Worm (Caenorhabditis elegans) whole organism, L1 larva: ENCODE data around the gene F10C1.1.
"Not testable (repeated sequence)": the region's sequence is repeated elsewhere in the genome, so short reads cannot be mapped to it uniquely, and the experiment has no call there.

Experiments used
- C34B4.2 ChIP-seq: sonication (generic microtip); optimal IDR thresholded peaks from 2 replicates; lab custom pipeline; 2017; ENCODE audit warnings: mild to moderate bottlenecking, missing genetic modification characterization, missing compliant biosample characterization
- Y116A8C.19 ChIP-seq: sonication (generic microtip); optimal IDR thresholded peaks from 2 replicates; lab custom pipeline; 2016; ENCODE audit warnings: missing compliant biosample characterization, missing genetic modification characterization, borderline replicate concordance
- aha-1 ChIP-seq: fragments of 150-350 bp; optimal IDR thresholded peaks from 2 replicates; lab custom pipeline; 2014; ENCODE audit warnings: missing biosample characterization, missing genetic modification characterization
- ceh-8 ChIP-seq: fragments of 200-800 bp; sonication (Bioruptor generic); optimal IDR thresholded peaks from 2 replicates; lab custom pipeline; 2018; ENCODE audit warnings: mild to moderate bottlenecking, missing genetic modification characterization, moderate library complexity, missing compliant biosample characterization
- ceh-90 ChIP-seq: sonication (generic microtip); optimal IDR thresholded peaks from 2 replicates; lab custom pipeline; 2016; ENCODE audit warnings: missing genetic modification characterization, missing compliant biosample characterization
- efl-1 ChIP-seq, 4 experiments: fragments of 150-350 bp; optimal IDR thresholded peaks in 3 of 4; peaks in 1 of 4; 1 replicate in 1 of 4; 2 replicates in 3 of 4; lab custom pipeline; 2014; ENCODE audit warnings: missing biosample characterization in 2 of 4, missing genetic modification characterization in 2 of 4, missing genetic modification reagents in 2 of 4
- efl-3 ChIP-seq: fragments of 200-800 bp; sonication (Bioruptor generic); optimal IDR thresholded peaks from 2 replicates; lab custom pipeline; 2018; ENCODE audit warnings: mild to moderate bottlenecking, missing genetic modification characterization, missing compliant biosample characterization
- elt-2 ChIP-seq: sonication (generic microtip); optimal IDR thresholded peaks from 2 replicates; lab custom pipeline; 2016; ENCODE audit warnings: missing genetic modification characterization, mild to moderate bottlenecking, inconsistent platforms, missing compliant biosample characterization, missing genetic modification reagents
- grh-1 ChIP-seq: fragments of 200-800 bp; sonication (Bioruptor generic); IDR thresholded peaks from 2 replicates; pipeline ENCODE4 v1.3.6; 2022; ENCODE audit warnings: missing genetic modification reagents, missing genetic modification characterization, missing compliant biosample characterization
- hlh-17 ChIP-seq: fragments of 200-800 bp; sonication (Bioruptor generic); optimal IDR thresholded peaks from 2 replicates; lab custom pipeline; 2018; ENCODE audit warnings: missing genetic modification characterization, mild to moderate bottlenecking, missing compliant biosample characterization, moderate library complexity, borderline replicate concordance
- irx-1 ChIP-seq: sonication (generic microtip); optimal IDR thresholded peaks from 2 replicates; lab custom pipeline; 2016; ENCODE audit warnings: missing genetic modification characterization, missing compliant biosample characterization
- lin-13 ChIP-seq: fragments of 150-350 bp; optimal IDR thresholded peaks from 2 replicates; lab custom pipeline; 2014; ENCODE audit warnings: missing biosample characterization, missing genetic modification reagents, missing genetic modification characterization
- lin-14 ChIP-seq: fragments of 200-800 bp; sonication (Bioruptor generic); optimal IDR thresholded peaks from 2 replicates; lab custom pipeline; 2018; ENCODE audit warnings: mild to moderate bottlenecking, missing genetic modification characterization, moderate library complexity, missing compliant biosample characterization
- lin-15B ChIP-seq: fragments of 150-350 bp; sonication (generic microtip); optimal IDR thresholded peaks from 3 replicates; lab custom pipeline; 2014; ENCODE audit warnings: missing biosample characterization, missing genetic modification characterization
- lin-35 ChIP-seq, 2 experiments: fragments of 150-350 bp; optimal IDR thresholded peaks; 2 replicates each; lab custom pipeline; 2014; ENCODE audit warnings: missing biosample characterization in 2 of 2, missing genetic modification characterization in 2 of 2, missing genetic modification reagents in 2 of 2
- lir-3 ChIP-seq: sonication (generic microtip); optimal IDR thresholded peaks from 2 replicates; lab custom pipeline; 2016; ENCODE audit warnings: mild to moderate bottlenecking, missing genetic modification characterization, moderate library complexity, missing compliant biosample characterization; ENCODE audit not compliant: poor library complexity
- nhr-11 ChIP-seq: fragments of 150-350 bp; optimal IDR thresholded peaks from 2 replicates; lab custom pipeline; 2014; ENCODE audit warnings: missing biosample characterization, missing genetic modification characterization
- nhr-12 ChIP-seq: sonication (generic microtip); optimal IDR thresholded peaks from 2 replicates; lab custom pipeline; 2017; ENCODE audit warnings: missing biosample characterization, missing genetic modification characterization
- nhr-237 ChIP-seq: fragments of 150-350 bp; optimal IDR thresholded peaks from 2 replicates; lab custom pipeline; 2014; ENCODE audit warnings: missing biosample characterization, missing genetic modification characterization
- nhr-47 ChIP-seq: sonication (generic microtip); optimal IDR thresholded peaks from 2 replicates; lab custom pipeline; 2016; ENCODE audit warnings: mild to moderate bottlenecking, missing genetic modification characterization, moderate library complexity, missing compliant biosample characterization
- nhr-71 ChIP-seq: sonication (generic microtip); optimal IDR thresholded peaks from 2 replicates; lab custom pipeline; 2016; ENCODE audit warnings: mild to moderate bottlenecking, missing genetic modification characterization, moderate library complexity, missing compliant biosample characterization
- nhr-84 ChIP-seq: sonication (generic microtip); optimal IDR thresholded peaks from 2 replicates; lab custom pipeline; 2017; ENCODE audit warnings: missing biosample characterization, missing genetic modification characterization
- pag-3 ChIP-seq: sonication (generic microtip); optimal IDR thresholded peaks from 2 replicates; lab custom pipeline; 2017; ENCODE audit warnings: missing genetic modification characterization, mild to moderate bottlenecking, missing compliant biosample characterization, antibody characterized with exemption, borderline replicate concordance; ENCODE audit not compliant: insufficient read depth
- pqm-1 ChIP-seq: sonication (generic microtip); optimal IDR thresholded peaks from 3 replicates; lab custom pipeline; 2017; ENCODE audit warnings: missing biosample characterization, missing genetic modification characterization
- snpc-4 ChIP-seq: fragments of 150-350 bp; optimal IDR thresholded peaks from 2 replicates; lab custom pipeline; 2014; ENCODE audit warnings: missing biosample characterization, missing genetic modification characterization
- sox-4 ChIP-seq: sonication (generic microtip); optimal IDR thresholded peaks from 2 replicates; lab custom pipeline; 2016; ENCODE audit warnings: missing genetic modification characterization, missing compliant biosample characterization
- sptf-1 ChIP-seq: fragments of 150-350 bp; optimal IDR thresholded peaks from 2 replicates; lab custom pipeline; 2014; ENCODE audit warnings: missing biosample characterization, missing genetic modification characterization
- swsn-7 ChIP-seq: sonication (generic microtip); optimal IDR thresholded peaks from 2 replicates; lab custom pipeline; 2016; ENCODE audit warnings: missing genetic modification characterization, missing compliant biosample characterization
- unc-30 ChIP-seq: sonication (generic microtip); optimal IDR thresholded peaks from 2 replicates; lab custom pipeline; 2017; ENCODE audit warnings: missing biosample characterization, missing genetic modification characterization
- vab-15 ChIP-seq: sonication (generic microtip); optimal IDR thresholded peaks from 2 replicates; lab custom pipeline; 2017; ENCODE audit warnings: missing genotype, mild to moderate bottlenecking, missing genetic modification characterization, missing compliant biosample characterization
- xbp-1 ChIP-seq: sonication (generic microtip); optimal IDR thresholded peaks from 2 replicates; lab custom pipeline; 2016; ENCODE audit warnings: missing genetic modification characterization, missing compliant biosample characterization
- zip-4 ChIP-seq: fragments of 200-800 bp; sonication (Bioruptor generic); optimal IDR thresholded peaks from 2 replicates; lab custom pipeline; 2018; ENCODE audit warnings: mild to moderate bottlenecking, missing genetic modification characterization, moderate library complexity, missing compliant biosample characterization
- ztf-4 ChIP-seq: fragments of 150-350 bp; optimal IDR thresholded peaks from 2 replicates; lab custom pipeline; 2014; ENCODE audit warnings: missing biosample characterization, missing genetic modification characterization

Gene F10C1.1

DNA sequence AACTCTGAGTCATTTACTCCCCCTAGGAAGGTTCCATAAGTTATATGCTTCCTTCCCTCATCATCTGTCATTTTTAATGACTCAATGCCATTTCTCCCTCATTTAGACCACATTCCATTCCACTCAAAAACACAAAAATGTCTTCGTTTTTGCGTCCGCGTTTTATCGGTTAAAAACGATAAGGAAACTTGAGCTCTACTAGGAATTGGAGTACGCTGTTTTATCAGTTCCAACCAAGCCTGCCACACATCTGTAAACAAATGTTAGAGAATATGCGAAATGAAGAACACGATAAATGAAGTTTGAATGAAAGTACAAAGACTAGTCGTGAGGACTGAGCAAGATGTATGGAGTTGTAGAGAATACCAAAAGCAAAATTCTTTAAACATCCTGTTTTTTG lies 25.6 kb upstream of the F10C1.1 start (continued):
- TF ChIP-seq nhr-12 (tag; lab: Kevin White, UChicago), result no peak
- TF ChIP-seq lin-15B (tag; lab: Kevin White, UChicago), result no peak

DNA sequence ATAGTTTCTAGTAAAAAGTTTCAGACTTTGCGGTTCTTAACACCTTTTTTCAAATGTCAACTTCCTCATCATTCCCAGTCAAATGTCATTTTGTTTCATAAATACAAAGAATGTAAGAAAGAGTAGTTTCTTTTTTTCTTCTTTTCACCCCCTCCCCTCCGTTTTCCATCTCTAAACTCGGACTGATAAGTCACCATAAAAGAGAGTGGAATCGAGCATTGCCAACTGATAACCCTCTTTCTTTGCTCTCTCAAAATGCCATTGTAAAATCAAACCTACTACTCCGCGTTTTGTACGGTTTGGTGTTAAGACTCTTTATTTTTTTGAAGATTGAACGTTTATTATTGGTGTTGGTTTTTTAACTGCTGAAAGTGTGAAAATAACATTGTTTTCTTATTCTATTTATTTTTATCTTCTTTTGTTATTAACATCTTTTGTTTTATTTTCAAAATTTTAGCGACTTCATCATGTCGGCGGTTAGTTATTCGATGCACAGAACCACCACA lies 24.2 kb upstream of the F10C1.1 start, which contains the start of gene ifb-2:
TSS of gene ifb-2 (plus strand) at position 456 of the 506 bp plus-strand sequence.
- TF ChIP-seq sptf-1 (tag; lab: Kevin White, UChicago) (no peak), lin-35 (GFP tag; optimal IDR thresholded peaks at IDR 0.05; lab: Kevin White, UChicago) (peak in 1 of 2 experiments; percentile 15), elt-2 (tag; lab: Kevin White, UChicago) (peak; percentile 90)

DNA sequence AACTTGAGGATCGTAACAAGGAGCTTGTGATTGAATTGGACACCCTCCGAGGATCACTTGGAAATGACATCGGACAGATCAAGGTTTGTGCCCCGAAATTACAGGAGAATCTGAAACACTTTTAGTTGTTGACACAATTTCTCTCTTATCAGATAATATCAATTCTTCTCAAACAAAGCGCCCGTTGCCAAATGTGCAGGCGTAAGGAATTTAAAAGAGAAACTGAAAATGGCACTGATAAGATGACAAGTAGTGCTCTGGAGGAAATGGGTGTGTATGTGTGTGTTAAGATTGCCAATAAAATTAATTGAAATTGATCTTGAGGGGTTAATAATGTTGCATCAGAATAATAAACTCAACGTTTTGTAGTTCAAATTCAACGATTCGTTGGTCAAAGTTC lies 22.7 kb upstream of the F10C1.1 start:
- TF ChIP-seq lir-3 (tag; lab: Kevin White, UChicago) (no peak), irx-1 (no peak), efl-1 (optimal IDR thresholded peaks at IDR 0.05; lab: Kevin White, UChicago) (no peak), efl-1 (GFP tag; optimal IDR thresholded peaks at IDR 0.05 in 1 of 2; lab: Kevin White, UChicago) (peak in 1 of 2 experiments; percentile 79), pqm-1 (tag; lab: Kevin White, UChicago) (peak; percentile 35), lin-35 (GFP tag; optimal IDR thresholded peaks at IDR 0.05; lab: Kevin White, UChicago) (peak in 1 of 2 experiments; percentile 33), snpc-4 (tag; lab: Kevin White, UChicago) (no peak), lin-14 (GFP tag; lab: Kevin White, UChicago) (peak; percentile 13), nhr-237 (tag; lab: Kevin White, UChicago) (no peak), elt-2 (tag; lab: Kevin White, UChicago) (peak; percentile 90), nhr-12 (tag; lab: Kevin White, UChicago) (no peak)

DNA sequence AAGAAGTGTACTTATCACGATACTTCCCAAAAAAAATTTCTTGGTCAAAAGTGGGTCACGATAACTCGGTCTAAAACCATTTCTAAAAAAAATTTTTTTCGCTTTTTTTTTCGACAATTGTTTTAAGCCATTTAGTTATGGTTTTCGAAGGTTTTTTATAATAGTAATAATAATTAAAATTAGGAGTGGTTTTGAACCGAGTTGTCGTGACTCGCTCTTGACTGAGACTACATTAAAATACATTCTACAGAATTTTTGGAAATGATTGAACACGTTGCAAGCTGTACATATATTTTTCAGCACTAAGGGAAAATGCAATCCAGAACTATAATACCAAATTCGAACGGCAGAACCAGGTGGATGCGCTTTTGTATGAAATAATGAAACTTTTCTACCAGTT lies 19.9 kb upstream of the F10C1.1 start, which contains the start of gene F10C1.8:
TSS of gene F10C1.8 (plus strand) at position 301 of the 400 bp plus-strand sequence.
- TF ChIP-seq grh-1 (no peak), vab-15 (tag; lab: Kevin White, UChicago) (no peak), nhr-47 (no peak), xbp-1 (no peak), pqm-1 (tag; lab: Kevin White, UChicago) (no peak), Y116A8C.19 (tag; lab: Kevin White, UChicago) (no peak), nhr-11 (no peak), aha-1 (tag; lab: Kevin White, UChicago) (no peak), ceh-90 (tag; lab: Kevin White, UChicago) (no peak), pag-3 (tag; lab: Kevin White, UChicago) (no peak), C34B4.2 (tag; lab: Kevin White, UChicago) (no peak)

DNA sequence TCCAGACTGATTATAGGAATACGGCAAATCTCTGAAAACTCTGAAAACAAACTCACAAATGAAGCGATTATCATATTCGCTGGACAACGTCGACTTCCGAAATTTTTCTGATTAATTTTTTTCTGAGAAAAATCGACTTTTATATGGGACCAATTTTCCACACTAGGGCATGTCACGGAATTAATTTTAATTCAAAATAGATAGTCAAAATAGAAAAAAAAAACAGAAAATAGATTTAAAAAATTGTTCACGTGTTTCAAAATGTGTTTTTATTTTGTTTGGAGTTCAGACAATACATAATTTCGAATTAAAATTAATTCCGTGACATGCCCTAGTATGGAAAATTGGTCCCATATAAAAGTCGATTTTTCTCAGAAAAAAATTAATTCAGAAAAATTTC lies 16.4 kb upstream of the F10C1.1 start, which contains the start of the genes F10C1.3 and F10C1.23:
TSS of gene F10C1.3 (minus strand) at position 101 of the 400 bp plus-strand sequence.
TSS of gene F10C1.23 (plus strand) at position 385 of the 400 bp plus-strand sequence.
- TF ChIP-seq sptf-1 (tag; lab: Kevin White, UChicago); ceh-8 (GFP tag; lab: Kevin White, UChicago); efl-3: not testable (repeated sequence)

DNA sequence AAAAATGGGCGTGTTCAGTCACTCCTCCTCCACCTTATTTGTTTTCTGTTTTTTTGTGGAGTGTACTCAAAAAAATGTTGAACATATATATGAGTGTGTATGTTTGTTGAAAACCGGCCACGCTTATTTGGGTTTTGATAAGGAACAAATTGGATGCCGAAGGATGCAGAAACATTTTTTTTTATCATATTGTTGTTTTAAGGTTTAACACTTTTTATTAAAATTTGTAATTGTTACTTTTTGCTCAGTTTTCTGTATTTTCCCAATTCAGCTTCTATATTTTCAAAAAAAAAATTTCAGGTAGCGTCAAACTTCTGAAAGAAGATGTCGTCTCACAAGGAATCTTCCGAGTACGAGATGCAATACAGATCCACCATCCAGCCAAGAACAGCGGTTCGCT lies 8.7 kb upstream of the F10C1.1 start, which contains the start of gene ifb-1:
TSS of gene ifb-1 (plus strand) at position 301 of the 400 bp plus-strand sequence.
- TF ChIP-seq sox-4 (tag; lab: Kevin White, UChicago) (no peak), nhr-71 (no peak), swsn-7 (tag; lab: Kevin White, UChicago) (no peak), nhr-237 (tag; lab: Kevin White, UChicago) (no peak), ztf-4 (no peak), efl-1 (optimal IDR thresholded peaks at IDR 0.05; lab: Kevin White, UChicago) (no peak), efl-1 (GFP tag; optimal IDR thresholded peaks at IDR 0.05 in 1 of 2; lab: Kevin White, UChicago) (no peak), nhr-47 (no peak), lin-13 (GFP tag; lab: Kevin White, UChicago) (no peak), hlh-17 (GFP tag; lab: Kevin White, UChicago) (no peak), unc-30 (no peak), zip-4 (GFP tag; lab: Kevin White, UChicago) (no peak), lin-14 (GFP tag; lab: Kevin White, UChicago) (no peak), C34B4.2 (tag; lab: Kevin White, UChicago) (no peak), nhr-84 (tag; lab: Kevin White, UChicago) (no peak)
